Fruit fly (Drosophila melanogaster): ENCODE data around the gene Uch-L5.
A peak's percentile ranks its signal among the peaks of the same experiment; 100 is the strongest.

The Uch-L5 gene

DNA sequence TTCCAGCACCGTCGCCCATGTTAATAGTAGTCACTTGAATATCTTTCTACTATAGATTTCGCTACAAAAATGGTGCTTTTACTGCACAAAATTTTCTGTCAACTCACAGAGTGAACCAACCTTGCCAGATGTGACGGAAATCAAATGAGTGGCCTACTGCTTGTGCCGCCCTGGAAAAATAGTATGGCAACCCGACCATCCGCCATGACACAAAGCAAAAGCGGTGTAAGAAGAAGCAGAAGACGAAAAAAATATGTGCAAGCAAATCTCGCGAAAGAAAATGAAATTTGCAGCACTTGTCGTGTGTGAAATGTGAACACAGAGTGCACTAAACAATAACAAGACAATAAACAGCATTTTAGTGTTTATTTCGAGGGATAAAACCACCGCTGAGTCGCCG is at the start of gene Uch-L5, which contains the start of gene Jarid2:
Gene Uch-L5 (minus strand): TSS at position 137 of the 400 bp plus-strand sequence.
Gene Jarid2 (plus strand): TSS at position 210 of the 400 bp plus-strand sequence.
- TF ChIP-seq CG8478 (optimal IDR thresholded peaks at IDR 0.05), result no peak
- no peak for TF ChIP-seq pan (optimal IDR thresholded peaks at IDR 0.05)
- no peak for TF ChIP-seq EcR (GFP tag; optimal IDR thresholded peaks at IDR 0.05)
- no peak for TF ChIP-seq psq (optimal IDR thresholded peaks at IDR 0.05)
- no peak for TF ChIP-seq Dll (optimal IDR thresholded peaks at IDR 0.05)
- TF ChIP-seq usp (GFP tag; optimal IDR thresholded peaks at IDR 0.05), result no peak

DNA sequence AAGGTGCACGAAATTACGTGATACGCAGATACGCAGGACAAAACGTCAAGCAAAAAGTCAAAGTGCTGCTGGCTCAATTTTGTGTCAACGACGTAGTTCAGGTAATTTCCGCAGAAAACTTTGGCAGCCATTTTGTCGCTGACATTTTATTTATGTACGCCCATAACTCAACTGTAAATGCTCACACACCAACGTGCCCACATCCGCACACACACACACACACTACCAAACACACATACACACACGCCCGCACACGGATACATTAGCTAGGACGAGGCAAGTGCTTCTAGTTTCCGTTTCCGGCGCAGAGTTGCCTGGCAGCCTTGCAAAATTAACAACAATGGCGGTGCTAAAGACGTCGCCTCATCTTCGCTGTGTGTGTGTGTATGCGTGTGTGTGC is 48.7 kb upstream of the Uch-L5 start, which contains the start of gene CG33700:
Gene CG33700 (minus strand): TSS at position 101 of the 400 bp plus-strand sequence.
- TF ChIP-seq psq (optimal IDR thresholded peaks at IDR 0.05), result no peak

DNA sequence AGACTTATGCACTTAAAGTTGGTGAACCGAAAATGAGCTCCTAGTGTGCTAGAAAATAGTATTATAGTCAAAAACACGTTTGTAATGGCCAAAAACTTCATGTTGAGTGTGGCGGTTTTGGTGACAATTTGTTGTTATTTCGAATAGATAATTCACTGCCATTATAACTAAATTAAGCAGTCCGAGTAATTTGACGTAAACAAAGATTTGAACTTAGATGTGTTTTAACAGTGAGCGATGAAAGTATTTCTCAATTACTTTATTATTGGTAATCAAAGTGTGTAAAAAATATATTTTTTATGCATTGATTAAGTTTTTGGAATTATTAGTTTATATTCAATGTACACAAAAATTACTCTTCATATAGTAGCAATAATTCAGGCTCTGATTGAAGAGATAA is 36.5 kb upstream of the Uch-L5 start, which contains the start of gene CG33702:
Gene CG33702 (minus strand): TSS at position 101 of the 400 bp plus-strand sequence.
- TF ChIP-seq CG8478 (optimal IDR thresholded peaks at IDR 0.05), result no peak
- TF ChIP-seq usp (GFP tag; optimal IDR thresholded peaks at IDR 0.05), result no peak
- no peak for TF ChIP-seq EcR (GFP tag; optimal IDR thresholded peaks at IDR 0.05)
- no peak for TF ChIP-seq psq (optimal IDR thresholded peaks at IDR 0.05)
- TF ChIP-seq pan (optimal IDR thresholded peaks at IDR 0.05), result no peak
- TF ChIP-seq Dll (optimal IDR thresholded peaks at IDR 0.05), result no peak

DNA sequence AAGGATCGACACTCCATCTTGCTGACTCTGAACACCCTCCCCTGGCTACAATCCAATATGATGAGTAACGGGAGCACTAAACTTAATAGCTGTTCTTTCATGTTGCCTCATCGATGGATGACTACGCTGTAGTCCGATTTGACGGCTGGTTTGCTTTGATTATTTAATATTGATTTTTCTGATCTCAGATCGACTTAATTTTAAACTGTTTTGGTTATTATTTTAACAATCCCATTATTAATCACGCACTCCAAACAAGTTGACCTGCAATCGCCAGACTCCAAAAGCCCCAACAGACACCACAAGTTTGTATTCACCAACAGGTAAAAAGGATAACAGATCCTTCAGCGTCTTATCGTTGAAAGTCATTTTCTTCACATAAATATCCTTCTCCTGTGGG is 35.8 kb upstream of the Uch-L5 start, which contains the start of gene CG33703:
Gene CG33703 (minus strand): TSS at position 101 of the 400 bp plus-strand sequence.
- TF ChIP-seq CG8478 (optimal IDR thresholded peaks at IDR 0.05) (no peak), EcR (GFP tag; optimal IDR thresholded peaks at IDR 0.05) (no peak), psq (optimal IDR thresholded peaks at IDR 0.05) (no peak)

DNA sequence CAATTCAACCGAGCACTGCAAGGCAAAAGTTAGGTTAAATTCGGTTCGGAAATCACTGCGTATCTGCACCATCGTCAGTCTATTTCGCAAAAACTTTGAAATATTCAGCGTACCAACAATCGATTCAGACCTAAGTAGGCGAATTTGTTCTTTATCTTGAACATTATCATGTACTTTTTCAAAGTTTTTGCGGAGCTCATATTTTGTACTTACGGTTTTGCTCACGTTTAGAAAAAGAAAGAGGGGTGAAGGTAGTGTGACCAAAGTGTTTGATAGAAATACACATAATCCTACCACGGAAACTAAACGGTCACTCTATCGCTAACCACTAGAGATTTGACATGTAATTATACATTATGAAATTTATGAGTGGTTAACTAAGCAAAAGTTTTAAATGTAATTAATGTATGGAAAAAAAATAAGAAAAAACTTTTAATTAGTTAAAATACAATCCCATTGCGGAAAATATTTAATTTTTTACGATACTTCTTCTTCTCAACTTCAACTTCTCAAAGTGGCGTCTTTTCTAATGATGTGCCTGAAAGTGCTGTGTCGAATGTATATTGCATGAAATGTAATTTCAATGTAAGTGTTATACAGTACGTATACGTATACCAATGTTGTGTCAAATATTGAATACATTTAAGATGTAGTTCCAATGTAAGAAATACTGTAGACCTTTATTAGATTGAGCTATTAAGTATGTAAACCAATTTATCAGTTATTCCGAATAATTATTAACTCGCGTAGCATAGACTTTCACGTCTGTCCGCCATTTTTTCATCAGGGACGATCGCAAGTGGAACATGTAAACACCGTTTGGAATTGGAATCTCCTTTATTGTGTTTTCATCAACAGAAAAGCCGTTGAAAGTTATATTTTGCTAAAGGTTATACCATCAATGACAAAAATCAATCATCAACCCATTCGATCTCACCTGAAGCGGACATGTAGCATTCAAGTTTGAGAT is 34.8 kb upstream of the Uch-L5 start, which contains the start of gene RpS9:
Gene RpS9 (minus strand): TSS at position 245 of the 970 bp plus-strand sequence.
- TF ChIP-seq Dll (optimal IDR thresholded peaks at IDR 0.05), result no peak
- TF ChIP-seq CG8478 (optimal IDR thresholded peaks at IDR 0.05), result no peak
- no peak for TF ChIP-seq usp (GFP tag; optimal IDR thresholded peaks at IDR 0.05)
- no peak for TF ChIP-seq pan (optimal IDR thresholded peaks at IDR 0.05)
- no peak for TF ChIP-seq psq (optimal IDR thresholded peaks at IDR 0.05)
- TF ChIP-seq EcR (GFP tag; optimal IDR thresholded peaks at IDR 0.05), result no peak

DNA sequence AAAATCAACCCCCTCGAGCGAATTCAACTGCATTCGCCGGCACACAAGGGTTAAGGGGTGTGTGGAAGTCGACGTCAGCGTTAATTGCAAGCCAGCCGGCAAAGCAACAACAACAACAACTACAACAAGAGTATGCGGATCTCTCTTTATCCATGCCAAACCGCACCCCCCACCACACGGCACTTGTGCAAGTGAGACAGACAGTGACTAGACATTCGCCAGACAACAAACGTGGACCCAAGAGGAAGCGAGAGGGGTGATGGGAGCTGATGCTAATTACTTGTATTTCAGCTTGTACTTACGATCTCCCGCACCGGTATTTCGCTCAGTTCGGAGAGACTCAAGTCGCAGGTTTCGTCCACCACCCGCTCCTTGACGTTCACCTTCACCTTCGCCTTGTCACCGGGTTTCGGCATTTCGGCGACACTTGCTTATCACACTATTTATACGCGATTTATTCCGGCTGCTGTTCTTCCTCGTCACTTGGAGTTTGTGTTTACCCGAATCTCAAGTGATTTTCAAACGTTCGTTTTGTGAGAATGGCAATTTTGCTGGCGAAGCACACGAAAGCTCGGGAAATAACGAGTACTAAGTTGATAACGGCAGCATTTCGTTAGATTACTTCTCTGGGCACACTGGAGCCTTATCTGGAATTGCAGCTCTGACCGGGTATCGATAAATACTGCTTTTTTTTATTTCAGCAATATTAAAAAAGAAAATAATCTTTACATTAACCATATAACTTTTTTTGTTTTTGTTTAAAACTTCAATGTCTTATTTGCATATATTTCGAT is 32.5 kb upstream of the Uch-L5 start, which contains the start of gene CG3408:
Gene CG3408 (minus strand): TSS at position 547 of the 794 bp plus-strand sequence.
- TF ChIP-seq Dll (optimal IDR thresholded peaks at IDR 0.05) (no peak), CG8478 (optimal IDR thresholded peaks at IDR 0.05) (peak; percentile 37), pan (optimal IDR thresholded peaks at IDR 0.05) (no peak), EcR (GFP tag; optimal IDR thresholded peaks at IDR 0.05) (no peak)

DNA sequence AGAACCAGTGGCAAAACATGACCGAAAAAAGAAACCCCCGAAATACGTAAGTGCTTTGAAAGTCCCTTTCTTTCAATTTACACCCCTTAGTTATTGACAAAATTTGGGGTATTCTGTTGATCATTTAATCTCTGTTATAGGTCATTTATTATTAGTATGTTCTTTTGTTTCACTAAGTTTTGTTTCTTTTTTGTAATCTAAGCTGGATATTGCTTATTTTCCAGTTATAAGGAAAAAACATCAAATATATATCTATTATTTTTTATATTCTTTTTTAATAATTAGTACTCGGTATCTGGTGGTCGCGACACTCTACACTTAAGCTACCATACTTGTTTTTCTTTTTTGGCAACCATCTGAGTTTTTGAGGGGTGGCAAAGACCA is 31.9 kb upstream of the Uch-L5 start:
- no peak for TF ChIP-seq psq (optimal IDR thresholded peaks at IDR 0.05)
- TF ChIP-seq pan (optimal IDR thresholded peaks at IDR 0.05), result peak; percentile 75

DNA sequence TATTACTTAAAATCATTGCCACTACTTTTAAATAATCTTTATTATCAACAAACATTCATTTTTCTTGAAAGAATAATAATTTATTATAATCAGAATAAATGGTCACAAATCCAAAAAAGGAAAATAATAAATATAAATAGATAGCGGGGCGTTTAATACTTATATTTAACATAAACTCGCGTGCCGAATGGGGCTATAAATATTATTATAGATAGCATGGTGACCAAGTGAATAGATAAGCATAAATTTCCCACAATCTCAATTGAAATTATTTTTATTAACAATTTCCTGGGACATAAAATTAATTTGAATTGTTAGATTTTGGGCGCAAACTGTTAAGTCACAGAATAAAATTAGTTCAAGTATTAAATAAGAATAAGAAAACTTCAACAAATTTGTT is 29.7 kb upstream of the Uch-L5 start:
- no peak for TF ChIP-seq Dll (optimal IDR thresholded peaks at IDR 0.05)
- no peak for TF ChIP-seq CG8478 (optimal IDR thresholded peaks at IDR 0.05)
- TF ChIP-seq usp (GFP tag; optimal IDR thresholded peaks at IDR 0.05), result no peak
- TF ChIP-seq pan (optimal IDR thresholded peaks at IDR 0.05), result no peak
- no peak for TF ChIP-seq EcR (GFP tag; optimal IDR thresholded peaks at IDR 0.05)
- TF ChIP-seq psq (optimal IDR thresholded peaks at IDR 0.05), result no peak

DNA sequence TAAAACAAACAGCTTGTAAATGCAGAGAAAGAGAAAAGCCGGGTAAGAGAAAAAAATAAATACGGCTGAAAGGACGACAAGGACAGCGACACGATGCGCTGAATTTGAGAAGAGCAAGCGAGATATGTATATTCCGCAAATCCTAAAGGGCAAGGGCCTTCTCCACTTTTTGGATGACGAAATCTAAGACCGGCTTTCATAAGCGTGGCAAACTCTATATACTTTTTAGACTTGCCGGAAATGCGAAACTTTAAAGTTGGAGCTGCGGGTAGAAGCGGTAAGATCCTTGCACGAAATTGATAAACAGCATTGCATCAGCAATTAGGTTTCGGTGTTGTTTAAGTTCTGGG is 28.9 kb upstream of the Uch-L5 start:
- TF ChIP-seq EcR (GFP tag; optimal IDR thresholded peaks at IDR 0.05), result peak; percentile 49 to 61
- no peak for TF ChIP-seq psq (optimal IDR thresholded peaks at IDR 0.05)

DNA sequence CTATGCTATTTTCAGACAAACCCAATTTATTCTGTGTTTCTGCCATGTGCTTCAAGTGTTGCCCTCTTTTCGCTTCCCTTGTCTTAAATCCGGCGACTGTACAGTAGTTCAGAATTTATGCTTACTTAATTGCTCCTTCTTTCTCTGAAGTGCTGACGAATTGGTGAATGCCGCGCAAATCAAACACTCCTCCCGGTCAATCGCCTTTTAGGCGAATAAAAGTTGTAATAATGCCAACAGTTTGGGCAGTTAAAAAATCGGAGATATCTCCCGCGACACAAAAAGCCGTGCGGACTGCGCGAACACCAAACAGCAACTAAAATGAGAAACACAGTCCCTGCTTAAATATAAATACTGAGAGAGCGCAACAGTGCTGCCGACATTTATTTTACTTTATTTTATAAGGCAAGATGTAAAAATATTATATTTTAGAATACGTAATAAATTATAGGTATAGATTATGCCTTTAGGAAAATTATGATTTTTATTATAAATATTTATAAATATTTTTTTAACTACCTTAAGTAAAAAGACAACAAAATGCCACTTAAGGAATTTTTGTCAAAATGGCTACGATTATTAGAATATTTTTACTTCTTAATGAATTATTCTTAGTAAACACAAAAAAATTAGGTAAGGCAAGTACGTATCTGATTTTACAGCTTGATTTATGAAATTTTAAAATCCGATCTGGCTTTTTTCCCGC is 28.4 kb upstream of the Uch-L5 start, which contains the start of gene path:
Gene path (minus strand): TSS at position 322 of the 706 bp plus-strand sequence.
- no peak for TF ChIP-seq usp (GFP tag; optimal IDR thresholded peaks at IDR 0.05)
- TF ChIP-seq CG8478 (optimal IDR thresholded peaks at IDR 0.05), result no peak

DNA sequence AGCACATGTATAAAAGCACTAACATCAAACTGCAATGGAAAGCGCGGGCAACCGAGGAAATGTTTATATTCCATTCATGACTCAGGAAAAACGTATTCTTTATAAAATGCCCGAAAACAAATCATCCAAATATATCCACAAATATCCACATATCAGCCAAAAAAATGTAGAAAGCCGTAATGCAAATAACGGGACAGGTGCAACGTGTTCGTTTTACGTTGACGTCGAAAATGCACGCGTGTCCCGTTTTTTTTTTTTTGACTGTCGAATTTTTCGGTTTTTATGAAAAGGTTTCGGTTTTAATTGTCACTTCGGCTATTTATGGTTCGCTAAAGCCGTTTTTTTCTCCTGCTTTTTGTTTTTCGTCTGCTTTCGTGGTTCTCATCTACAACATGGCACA is 27.8 kb upstream of the Uch-L5 start:
- TF ChIP-seq CG8478 (optimal IDR thresholded peaks at IDR 0.05), result no peak
- no peak for TF ChIP-seq usp (GFP tag; optimal IDR thresholded peaks at IDR 0.05)
- TF ChIP-seq psq (optimal IDR thresholded peaks at IDR 0.05), result no peak
- TF ChIP-seq EcR (GFP tag; optimal IDR thresholded peaks at IDR 0.05), result no peak
- TF ChIP-seq pan (optimal IDR thresholded peaks at IDR 0.05), result no peak
- TF ChIP-seq Dll (optimal IDR thresholded peaks at IDR 0.05), result no peak
